Worm (Caenorhabditis elegans) whole organism, L4/young adult: ENCODE measurements around the gene C18G1.9.

Source experiments
- W03F9.2 ChIP-seq: fragments of 150-350 bp; optimal IDR thresholded peaks from 2 replicates; lab custom pipeline; 2014; ENCODE audit warnings: missing biosample characterization, missing genetic modification characterization
- him-1 ChIP-seq: sonication (generic microtip); optimal IDR thresholded peaks from 2 replicates; lab custom pipeline; 2016; ENCODE audit warnings: missing genotype, missing genetic modification reagents, missing genetic modification characterization, missing compliant biosample characterization

ce11 chrV:4722314-4722713 lies 47.2 kb downstream of the C18G1.9 start, which contains the start of gene F39G3.5:
- TF ChIP-seq him-1 (tag; lab: Kevin White, UChicago) (no peak), W03F9.2 (no peak)
